Worm (Caenorhabditis elegans) whole organism, L1 larva: Measurements from ENCODE around the gene Y62H9A.15.
A peak's percentile ranks its signal among the peaks of the same experiment; 100 is the strongest.

Experiments
- C04F5.9 ChIP-seq: sonication (generic microtip); optimal IDR thresholded peaks from 2 replicates; lab custom pipeline; 2016; ENCODE audit warnings: missing genetic modification characterization, missing compliant biosample characterization
- C34B4.2 ChIP-seq: sonication (generic microtip); optimal IDR thresholded peaks from 2 replicates; lab custom pipeline; 2017; ENCODE audit warnings: mild to moderate bottlenecking, missing genetic modification characterization, missing compliant biosample characterization
- aha-1 ChIP-seq: fragments of 150-350 bp; optimal IDR thresholded peaks from 2 replicates; lab custom pipeline; 2014; ENCODE audit warnings: missing biosample characterization, missing genetic modification characterization
- alr-1 ChIP-seq: fragments of 200-800 bp; sonication (Bioruptor generic); optimal IDR thresholded peaks from 2 replicates; lab custom pipeline; 2018; ENCODE audit warnings: borderline replicate concordance, mild to moderate bottlenecking, missing genetic modification characterization, missing compliant biosample characterization
- ama-1 ChIP-seq: fragments of 150-350 bp; optimal IDR thresholded peaks from 2 replicates; lab custom pipeline; 2014
- blmp-1 ChIP-seq: fragments of 150-350 bp; optimal IDR thresholded peaks from 2 replicates; lab custom pipeline; 2014; ENCODE audit warnings: missing biosample characterization, missing genetic modification characterization
- ceh-82 ChIP-seq, 3 experiments: fragments of 150-350 bp in 1 of 3; sonication (generic microtip) in 2 of 3; optimal IDR thresholded peaks; 2 replicates each; lab custom pipeline; 2014 to 2017; ENCODE audit warnings: missing biosample characterization in 3 of 3, missing genetic modification characterization in 3 of 3
- ceh-88 ChIP-seq: fragments of 200-800 bp; sonication (Bioruptor generic); IDR thresholded peaks from 2 replicates; pipeline ENCODE4 v1.3.6; 2022; ENCODE audit warnings: missing genetic modification characterization, missing compliant biosample characterization
- dsc-1 ChIP-seq: sonication (generic microtip); optimal IDR thresholded peaks from 2 replicates; lab custom pipeline; 2016; ENCODE audit warnings: mild to moderate bottlenecking, missing genetic modification characterization, missing compliant biosample characterization
- efl-1 ChIP-seq, 4 experiments: fragments of 150-350 bp; optimal IDR thresholded peaks in 3 of 4; peaks in 1 of 4; 1 replicate in 1 of 4; 2 replicates in 3 of 4; lab custom pipeline; 2014; ENCODE audit warnings: missing biosample characterization in 2 of 4, missing genetic modification characterization in 2 of 4, missing genetic modification reagents in 2 of 4
- egl-27 ChIP-seq, 2 experiments: fragments of 150-350 bp in 1 of 2; sonication (generic microtip); optimal IDR thresholded peaks; 3 replicates each; lab custom pipeline; 2017 to 2018; ENCODE audit warnings: missing biosample characterization in 2 of 2, missing genetic modification characterization in 2 of 2, missing genetic modification reagents in 2 of 2
- elt-2 ChIP-seq: sonication (generic microtip); optimal IDR thresholded peaks from 2 replicates; lab custom pipeline; 2016; ENCODE audit warnings: missing genetic modification characterization, mild to moderate bottlenecking, inconsistent platforms, missing compliant biosample characterization, missing genetic modification reagents
- elt-3 ChIP-seq, 6 experiments: fragments of 150-350 bp in 1 of 6; sonication (generic microtip); optimal IDR thresholded peaks; 2 replicates each; lab custom pipeline; 2017 to 2018; ENCODE audit warnings: missing biosample characterization in 6 of 6, missing genetic modification characterization in 6 of 6, inconsistent platforms in 1 of 6
- hlh-17 ChIP-seq: fragments of 200-800 bp; sonication (Bioruptor generic); optimal IDR thresholded peaks from 2 replicates; lab custom pipeline; 2018; ENCODE audit warnings: missing genetic modification characterization, mild to moderate bottlenecking, missing compliant biosample characterization, moderate library complexity, borderline replicate concordance
- hlh-4 ChIP-seq: sonication (generic microtip); optimal IDR thresholded peaks from 2 replicates; lab custom pipeline; 2016; ENCODE audit warnings: mild to moderate bottlenecking, missing genetic modification characterization, missing compliant biosample characterization
- jun-1 ChIP-seq: fragments of 150-350 bp; optimal IDR thresholded peaks from 2 replicates; lab custom pipeline; 2014; ENCODE audit warnings: missing biosample characterization, missing genetic modification reagents, missing genetic modification characterization
- lin-14 ChIP-seq: fragments of 200-800 bp; sonication (Bioruptor generic); optimal IDR thresholded peaks from 2 replicates; lab custom pipeline; 2018; ENCODE audit warnings: mild to moderate bottlenecking, missing genetic modification characterization, moderate library complexity, missing compliant biosample characterization
- lin-15B ChIP-seq: fragments of 150-350 bp; sonication (generic microtip); optimal IDR thresholded peaks from 3 replicates; lab custom pipeline; 2014; ENCODE audit warnings: missing biosample characterization, missing genetic modification characterization
- lin-35 ChIP-seq, 2 experiments: fragments of 150-350 bp; optimal IDR thresholded peaks; 2 replicates each; lab custom pipeline; 2014; ENCODE audit warnings: missing biosample characterization in 2 of 2, missing genetic modification characterization in 2 of 2, missing genetic modification reagents in 2 of 2
- lir-3 ChIP-seq: sonication (generic microtip); optimal IDR thresholded peaks from 2 replicates; lab custom pipeline; 2016; ENCODE audit warnings: mild to moderate bottlenecking, missing genetic modification characterization, moderate library complexity, missing compliant biosample characterization; ENCODE audit not compliant: poor library complexity
- mdl-1 ChIP-seq, 2 experiments: fragments of 150-350 bp; optimal IDR thresholded peaks; 2 replicates each; lab custom pipeline; 2014 to 2017; ENCODE audit warnings: missing biosample characterization in 2 of 2, missing genetic modification characterization in 2 of 2, inconsistent platforms in 1 of 2
- mef-2 ChIP-seq: fragments of 150-350 bp; optimal IDR thresholded peaks from 2 replicates; lab custom pipeline; 2014; ENCODE audit warnings: missing biosample characterization, missing genetic modification characterization
- nhr-19 ChIP-seq: fragments of 200-800 bp; sonication (Bioruptor generic); conservative IDR thresholded peaks from 2 replicates; pipeline ENCODE4 v1.3.6; 2022; ENCODE audit warnings: missing genetic modification characterization, missing compliant biosample characterization
- nhr-20 ChIP-seq: sonication (generic microtip); optimal IDR thresholded peaks from 2 replicates; lab custom pipeline; 2016; ENCODE audit warnings: mild to moderate bottlenecking, missing genetic modification characterization, missing compliant biosample characterization
- nhr-237 ChIP-seq: fragments of 150-350 bp; optimal IDR thresholded peaks from 2 replicates; lab custom pipeline; 2014; ENCODE audit warnings: missing biosample characterization, missing genetic modification characterization
- nhr-71 ChIP-seq: sonication (generic microtip); optimal IDR thresholded peaks from 2 replicates; lab custom pipeline; 2016; ENCODE audit warnings: mild to moderate bottlenecking, missing genetic modification characterization, moderate library complexity, missing compliant biosample characterization
- nhr-77 ChIP-seq: fragments of 150-350 bp; optimal IDR thresholded peaks from 2 replicates; lab custom pipeline; 2014; ENCODE audit warnings: missing biosample characterization, missing genetic modification characterization
- pag-3 ChIP-seq: sonication (generic microtip); optimal IDR thresholded peaks from 2 replicates; lab custom pipeline; 2017; ENCODE audit warnings: missing genetic modification characterization, mild to moderate bottlenecking, missing compliant biosample characterization, antibody characterized with exemption, borderline replicate concordance; ENCODE audit not compliant: insufficient read depth
- pax-3 ChIP-seq: fragments of 200-800 bp; sonication (Bioruptor generic); optimal IDR thresholded peaks from 2 replicates; lab custom pipeline; 2018; ENCODE audit warnings: mild to moderate bottlenecking, missing genetic modification characterization, moderate library complexity, missing compliant biosample characterization
- rnt-1 ChIP-seq: sonication (generic microtip); optimal IDR thresholded peaks from 2 replicates; lab custom pipeline; 2016; ENCODE audit warnings: mild to moderate bottlenecking, missing genetic modification characterization, moderate library complexity, missing compliant biosample characterization
- tlp-1 ChIP-seq: fragments of 150-350 bp; optimal IDR thresholded peaks from 2 replicates; lab custom pipeline; 2014; ENCODE audit warnings: missing biosample characterization, missing genetic modification characterization
- unc-86 ChIP-seq: sonication (generic microtip); optimal IDR thresholded peaks from 2 replicates; lab custom pipeline; 2016; ENCODE audit warnings: missing genetic modification characterization, missing compliant biosample characterization
- unc-98 ChIP-seq: fragments of 200-800 bp; sonication (Bioruptor generic); IDR thresholded peaks from 2 replicates; pipeline ENCODE4 v1.3.6; 2022; ENCODE audit warnings: missing genetic modification characterization, missing compliant biosample characterization
- vab-15 ChIP-seq: sonication (generic microtip); optimal IDR thresholded peaks from 2 replicates; lab custom pipeline; 2017; ENCODE audit warnings: missing genotype, mild to moderate bottlenecking, missing genetic modification characterization, missing compliant biosample characterization
- ztf-11 ChIP-seq, 2 experiments: sonication (generic microtip); optimal IDR thresholded peaks; 2 replicates each; lab custom pipeline; 2016 to 2017; ENCODE audit warnings: missing genetic modification characterization in 2 of 2, missing biosample characterization in 1 of 2, missing compliant biosample characterization in 1 of 2
- ztf-4 ChIP-seq: fragments of 150-350 bp; optimal IDR thresholded peaks from 2 replicates; lab custom pipeline; 2014; ENCODE audit warnings: missing biosample characterization, missing genetic modification characterization

Y62H9A.15 gene

ce11 chrX:11910046-11910445 lies at the start of gene Y62H9A.15:
Y62H9A.15 (minus strand) TSS chrX:11910145.
- TF ChIP-seq elt-2 (tag; lab: Kevin White, UChicago) (peak; percentile 13), elt-3 (tag; optimal IDR thresholded peaks at IDR 0.05; lab: Kevin White, UChicago) (peak in 1 of 6 experiments; percentile 5), lin-35 (GFP tag; optimal IDR thresholded peaks at IDR 0.05; lab: Kevin White, UChicago) (peak in 1 of 2 experiments; percentile 9), dsc-1 (no peak), nhr-19 (GFP tag; lab: Robert Waterston, UW) (no peak), jun-1 (tag; lab: Kevin White, UChicago) (no peak), mef-2 (no peak), nhr-20 (tag; lab: Kevin White, UChicago) (peak; percentile 1)

- TF ChIP-seq C04F5.9 (tag; lab: Kevin White, UChicago) (no peak), efl-1 (optimal IDR thresholded peaks at IDR 0.05; lab: Kevin White, UChicago) (no peak), efl-1 (GFP tag; optimal IDR thresholded peaks at IDR 0.05 in 1 of 2; lab: Kevin White, UChicago) (no peak), nhr-237 (tag; lab: Kevin White, UChicago) (no peak), mdl-1 (tag; optimal IDR thresholded peaks at IDR 0.05; lab: Kevin White, UChicago) (no peak), nhr-77 (tag; lab: Kevin White, UChicago) (no peak)
Observed at ce11 chrX:11957246-11957645, 47.3 kb upstream of the Y62H9A.15 start, which contains the start of gene T08D10.5. T08D10.5 (plus strand) TSS chrX:11957546.

- no peak for TF ChIP-seq vab-15 (tag; lab: Kevin White, UChicago)
- TF ChIP-seq ztf-11 (tag; optimal IDR thresholded peaks at IDR 0.05; lab: Kevin White, UChicago), result no peak
- TF ChIP-seq lin-14 (GFP tag; lab: Kevin White, UChicago), result no peak
- no peak for TF ChIP-seq dsc-1
- no peak for TF ChIP-seq blmp-1 (tag; lab: Kevin White, UChicago)
- TF ChIP-seq tlp-1 (tag; lab: Kevin White, UChicago), result no peak
- TF ChIP-seq nhr-237 (tag; lab: Kevin White, UChicago), result no peak
- no peak for TF ChIP-seq C34B4.2
- TF ChIP-seq unc-98 (GFP tag; lab: Robert Waterston, UW), result no peak
Observed at ce11 chrX:11955125-11955524, 45.2 kb upstream of the Y62H9A.15 start, which contains the start of gene T08D10.3. T08D10.3 (plus strand) TSS chrX:11955425.

- TF ChIP-seq egl-27 (tag; optimal IDR thresholded peaks at IDR 0.05; lab: Kevin White, UChicago) (no peak), unc-86 (tag; lab: Kevin White, UChicago) (no peak), lin-15B (tag; lab: Kevin White, UChicago) (no peak), pag-3 (tag; lab: Kevin White, UChicago) (no peak), hlh-17 (GFP tag; lab: Kevin White, UChicago) (no peak), ama-1 (lab: Kevin White, UChicago) (no peak), aha-1 (tag; lab: Kevin White, UChicago) (no peak)
Observed at ce11 chrX:11953229-11953628, 43.3 kb upstream of the Y62H9A.15 start, which contains the start of gene T08D10.4. T08D10.4 (minus strand) TSS chrX:11953329.

ce11 chrX:11952129-11952528 lies 42.2 kb upstream of the Y62H9A.15 start:
- TF ChIP-seq tlp-1 (tag; lab: Kevin White, UChicago) (no peak), pax-3 (tag; lab: Kevin White, UChicago) (no peak), ztf-4 (tag; lab: Kevin White, UChicago) (no peak), ceh-88 (GFP tag; lab: Robert Waterston, UW) (no peak), rnt-1 (tag; lab: Kevin White, UChicago) (no peak), nhr-71 (tag; lab: Kevin White, UChicago) (no peak), alr-1 (tag; lab: Kevin White, UChicago) (no peak), C04F5.9 (tag; lab: Kevin White, UChicago) (no peak), nhr-20 (tag; lab: Kevin White, UChicago) (no peak), ceh-82 (tag; optimal IDR thresholded peaks at IDR 0.05; lab: Kevin White, UChicago) (no peak), hlh-4 (tag; lab: Kevin White, UChicago) (no peak), lir-3 (tag; lab: Kevin White, UChicago) (no peak)
